Worm (Caenorhabditis elegans): ENCODE results near the gene clec-124.

Gene clec-124

ce11 chrII:3296644-3297043, 47.1 kb downstream of the clec-124 start, which contains the start of gene btb-16 (continued):
- TF ChIP-seq F44E2.7 (GFP tag; IDR thresholded peaks at IDR 0.05) (no peak), nhr-6 (tag; optimal IDR thresholded peaks at IDR 0.05) (no peak), pqm-1 (tag; optimal IDR thresholded peaks at IDR 0.05) (peak; percentile 1), mxl-2 (GFP tag; conservative IDR thresholded peaks at IDR 0.05) (no peak), nhr-76 (tag; optimal IDR thresholded peaks at IDR 0.05) (no peak), daf-16 (GFP tag; optimal IDR thresholded peaks at IDR 0.05) (no peak), daf-16 (tag; optimal IDR thresholded peaks at IDR 0.05) (peak; percentile 91), ceh-44 (GFP tag; IDR thresholded peaks at IDR 0.05) (no peak), aha-1 (tag) (no peak), nhr-28 (tag; optimal IDR thresholded peaks at IDR 0.05) (peak; percentile 36), gei-8 (GFP tag; optimal IDR thresholded peaks at IDR 0.05) (no peak), skn-1 (tag; optimal IDR thresholded peaks at IDR 0.05) (no peak), lin-15B (tag; optimal IDR thresholded peaks at IDR 0.05) (no peak), nhr-11 (tag; optimal IDR thresholded peaks at IDR 0.05) (no peak), ceh-20 (GFP tag; IDR thresholded peaks at IDR 0.05) (no peak), mdl-1 (tag; optimal IDR thresholded peaks at IDR 0.05) (no peak)

ce11 chrII:3297914-3298313, 48.4 kb downstream of the clec-124 start, which contains the start of gene btb-18:
Gene btb-18 (plus strand): TSS chrII:3298214.
- TF ChIP-seq daf-16 (GFP tag; optimal IDR thresholded peaks at IDR 0.05) (no peak), daf-16 (tag; optimal IDR thresholded peaks at IDR 0.05) (peak; percentile 50), aha-1 (tag) (no peak), nhr-111 (GFP tag; optimal IDR thresholded peaks at IDR 0.05) (no peak), dve-1 (tag; optimal IDR thresholded peaks at IDR 0.05; ENCODE audit: insufficient read depth) (peak; percentile 39), lin-15B (tag; optimal IDR thresholded peaks at IDR 0.05) (no peak)

- no peak for TF ChIP-seq unc-130 (GFP tag; optimal IDR thresholded peaks at IDR 0.05)
- no peak for TF ChIP-seq daf-12 (tag; optimal IDR thresholded peaks at IDR 0.05)
- TF ChIP-seq set-16 (GFP tag; IDR thresholded peaks at IDR 0.05), result no peak
- no peak for TF ChIP-seq duxl-1 (tag; optimal IDR thresholded peaks at IDR 0.05; ENCODE audit: poor library complexity)
- TF ChIP-seq nhr-102 (tag; optimal IDR thresholded peaks at IDR 0.05), result no peak
- TF ChIP-seq zip-2 (tag; optimal IDR thresholded peaks at IDR 0.05), result no peak
- no peak for TF ChIP-seq dmd-6 (GFP tag; IDR thresholded peaks at IDR 0.05)
- no peak for TF ChIP-seq nhr-76 (tag; optimal IDR thresholded peaks at IDR 0.05)
- no peak for TF ChIP-seq snpc-4 (tag; optimal IDR thresholded peaks at IDR 0.05)
- TF ChIP-seq Y5F2A.4 (GFP tag; optimal IDR thresholded peaks at IDR 0.05), result no peak
- no peak for TF ChIP-seq ctbp-1 (GFP tag; IDR thresholded peaks at IDR 0.05)
Measured at ce11 chrII:3299457-3299856, 50.0 kb downstream of the clec-124 start, which contains the start of gene btb-22. Gene btb-22 (plus strand): TSS chrII:3299757.

Data from whole organism, L4 larva.